Worm (Caenorhabditis elegans) whole organism, young adult: ENCODE measurements around the gene jkk-1.

Experiments used
- attf-6 ChIP-seq: fragments of 200-800 bp; sonication (Bioruptor generic); IDR thresholded peaks from 2 replicates; pipeline ENCODE4 v1.3.6; 2022; ENCODE audit warnings: missing genetic modification reagents, missing genetic modification characterization, missing compliant biosample characterization
- die-1 ChIP-seq: sonication (generic microtip); optimal IDR thresholded peaks from 2 replicates; lab custom pipeline; 2016; ENCODE audit warnings: missing genotype, mild to moderate bottlenecking, missing genetic modification characterization, missing compliant biosample characterization

DNA sequence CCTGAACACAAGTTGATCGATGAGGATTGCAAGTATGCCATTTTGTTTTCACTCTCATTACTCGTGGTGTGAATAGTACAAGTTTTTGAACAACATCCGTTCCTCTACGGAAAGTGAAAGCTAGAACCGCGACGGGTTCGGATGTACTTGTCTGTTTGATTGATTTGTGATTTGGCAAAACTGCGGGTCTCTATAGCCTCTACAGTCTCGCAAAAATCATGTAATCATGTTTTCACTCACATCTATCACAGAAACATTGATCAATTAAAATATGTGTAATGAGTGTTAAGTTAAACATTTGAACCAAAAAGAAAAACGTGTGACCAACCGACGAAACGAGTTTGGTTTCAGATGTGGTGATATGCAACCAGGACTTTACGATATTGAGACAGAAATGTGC is 28.9 kb upstream of the jkk-1 start:
- TF ChIP-seq attf-6 (GFP tag; lab: Robert Waterston, UW) (no peak), die-1 (no peak)
